Fruit fly (Drosophila melanogaster) whole organism, larva: Measurements from ENCODE around the gene Ret.

Experiments
- noc ChIP-seq: fragments of 200-800 bp; sonication (Bioruptor generic); optimal IDR thresholded peaks from 3 replicates; lab custom pipeline; 2019; ENCODE audit warnings: missing biosample characterization, mild to moderate bottlenecking, missing genetic modification characterization, moderate library complexity

Ret gene

DNA sequence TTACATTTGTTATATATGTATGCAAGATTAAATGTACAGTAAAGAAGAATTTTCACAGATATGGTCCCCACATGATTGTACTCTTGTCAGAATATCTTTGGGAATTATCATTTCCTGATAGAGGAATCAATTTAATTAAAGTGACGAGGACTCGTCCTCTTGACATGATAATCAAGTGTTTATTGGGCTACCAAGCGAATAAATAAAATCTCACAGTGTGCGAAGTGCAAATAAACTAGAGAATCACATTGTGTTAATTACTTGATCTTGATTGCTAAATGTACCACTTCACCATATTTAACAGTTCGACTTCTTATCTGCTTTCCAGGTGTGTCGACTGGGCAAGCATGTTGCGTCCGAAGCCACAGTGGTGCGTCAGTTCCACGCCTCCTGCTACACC is 28.7 kb downstream of the Ret start:
- TF ChIP-seq noc (tag; lab: Kevin White, UChicago) = no peak

DNA sequence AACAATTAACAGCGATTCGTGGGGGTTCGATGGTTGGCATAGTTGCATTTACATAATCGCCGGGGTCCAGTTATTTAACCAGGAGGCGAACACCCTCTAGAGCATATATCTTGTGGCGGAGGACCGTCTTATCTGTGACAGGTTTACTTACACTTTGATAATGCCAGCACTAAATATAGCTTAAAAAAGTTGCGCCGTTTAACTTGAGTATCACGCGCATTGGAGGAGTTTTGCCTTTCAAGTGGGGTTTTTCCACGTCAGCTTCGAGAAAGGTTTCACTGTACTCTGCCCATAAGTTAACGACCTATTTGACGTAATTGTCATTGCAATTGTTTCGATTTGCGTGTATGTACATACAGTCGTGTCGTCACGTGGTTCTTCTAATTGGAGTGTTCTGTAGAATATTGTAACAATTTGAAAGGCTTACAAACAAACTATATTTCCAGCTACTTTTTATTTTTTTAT is 29.4 kb downstream of the Ret start:
- no peak for TF ChIP-seq noc (tag; lab: Kevin White, UChicago)

DNA sequence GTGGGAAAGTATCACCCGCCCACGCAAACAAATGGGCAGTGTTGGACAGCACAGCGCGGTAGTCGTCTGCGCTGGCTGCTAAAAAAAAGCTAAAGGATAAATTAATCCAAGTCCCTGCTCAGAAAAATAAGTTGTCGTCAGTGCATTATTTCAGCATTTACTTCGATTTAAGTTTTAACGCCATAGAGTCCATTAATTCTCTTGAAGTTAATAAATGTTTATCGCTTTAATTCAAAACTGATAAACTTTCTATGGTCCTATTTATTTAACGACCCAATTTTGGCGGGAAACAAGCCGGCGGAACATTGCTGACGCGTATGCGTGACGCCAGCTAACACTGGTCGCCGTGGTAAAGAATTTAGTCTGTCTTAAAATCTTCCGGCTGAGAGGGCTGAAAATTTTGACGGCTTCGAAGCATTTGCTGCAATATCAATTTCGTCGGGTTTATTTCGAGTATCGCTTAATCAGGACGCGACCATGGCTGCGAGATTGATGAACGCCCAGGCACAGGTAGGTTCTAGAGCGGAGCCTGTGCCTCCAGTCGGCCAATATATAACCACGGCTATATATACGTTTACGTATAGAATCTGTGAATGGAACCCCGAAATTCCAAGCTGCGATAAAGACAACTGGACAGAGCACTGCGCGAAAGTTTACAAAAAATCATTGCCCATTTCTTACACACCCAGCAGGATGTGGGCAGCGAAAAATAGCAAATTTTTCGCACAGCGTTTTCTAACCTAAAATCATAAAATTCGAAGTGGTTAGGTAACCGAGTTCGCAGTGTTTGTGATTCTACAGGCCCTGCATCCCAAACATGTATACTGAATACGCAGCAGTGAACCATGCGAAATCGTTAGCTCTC is 30.0 kb downstream of the Ret start, which contains the start of the genes mAcon1, CG43345 and CG43346:
Gene mAcon1, plus strand, starts transcription at position 276 of the 865 bp plus-strand sequence.
Gene CG43345, minus strand, starts transcription at position 287 of the 865 bp plus-strand sequence.
Gene CG43346, minus strand, starts transcription at position 287 of the 865 bp plus-strand sequence.
- TF ChIP-seq noc (tag; lab: Kevin White, UChicago) = peak; percentile 91

DNA sequence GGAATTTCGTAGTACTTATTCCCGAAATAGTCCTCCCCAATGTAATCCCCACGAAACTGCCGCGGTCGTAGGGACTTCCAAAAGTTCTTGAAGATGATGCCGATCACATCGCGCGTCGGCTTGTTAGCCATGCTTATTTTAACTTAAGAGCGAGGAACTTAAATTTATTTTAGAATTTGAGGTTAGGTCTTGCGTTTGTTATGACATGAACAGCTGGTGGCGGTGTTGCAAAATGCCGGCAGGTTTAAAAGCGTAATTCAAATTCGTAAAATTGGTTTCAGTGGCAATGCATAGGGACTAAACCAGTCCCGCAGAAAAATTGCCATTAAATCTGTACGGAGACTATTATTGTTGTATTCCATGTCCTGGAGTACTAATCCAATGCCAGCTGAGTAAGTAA is 32.1 kb downstream of the Ret start:
- peak; percentile 17 for TF ChIP-seq noc (tag; lab: Kevin White, UChicago)

DNA sequence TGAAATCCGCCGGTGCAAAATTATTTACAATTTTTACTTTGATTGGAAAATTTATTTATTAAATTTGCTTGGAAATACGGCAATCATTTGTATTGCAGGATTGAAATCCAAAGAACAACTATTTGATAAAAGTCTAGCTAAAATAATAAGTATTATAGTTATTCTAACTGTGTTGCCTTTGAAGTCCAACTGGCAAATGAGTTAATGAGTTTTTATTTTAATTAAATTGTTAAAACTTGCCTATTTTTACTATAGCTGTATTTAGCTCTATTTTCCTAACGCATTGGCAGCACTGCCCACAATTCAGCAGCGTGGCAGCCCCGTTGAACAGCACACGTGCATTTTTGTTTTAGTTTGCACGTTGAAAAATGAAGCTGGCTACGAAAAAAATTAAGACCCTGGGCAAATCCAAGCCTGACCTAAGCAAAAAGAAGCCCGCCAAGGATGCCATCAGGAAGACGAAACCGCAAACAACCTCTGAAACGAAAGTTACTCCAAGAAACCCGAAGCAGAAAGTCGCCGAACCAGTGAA is 35.2 kb downstream of the Ret start, which contains the start of gene Noc2:
Gene Noc2, plus strand, starts transcription at position 331 of the 532 bp plus-strand sequence.
- no peak for TF ChIP-seq noc (tag; lab: Kevin White, UChicago)

DNA sequence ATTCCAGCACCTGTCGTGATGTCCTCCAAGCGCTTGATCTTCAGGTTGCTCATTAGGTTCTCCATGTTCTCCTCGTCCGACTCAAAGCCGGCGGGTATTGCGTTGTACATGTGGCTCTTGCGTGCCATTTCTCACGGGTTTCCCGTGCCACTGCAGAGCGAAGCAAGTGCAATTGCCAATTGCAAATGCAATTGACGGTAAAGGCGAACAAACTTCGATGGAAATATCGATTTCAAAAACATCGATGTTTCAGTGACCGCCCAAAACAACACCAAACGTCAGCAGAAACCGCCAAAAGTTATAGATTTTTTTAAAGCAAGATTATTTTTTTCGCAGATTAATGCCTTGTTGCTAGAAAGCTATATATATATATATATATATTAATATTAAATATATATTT is 35.7 kb downstream of the Ret start, which contains the start of gene Nbr:
Gene Nbr, minus strand, starts transcription at position 209 of the 400 bp plus-strand sequence.
- no peak for TF ChIP-seq noc (tag; lab: Kevin White, UChicago)

DNA sequence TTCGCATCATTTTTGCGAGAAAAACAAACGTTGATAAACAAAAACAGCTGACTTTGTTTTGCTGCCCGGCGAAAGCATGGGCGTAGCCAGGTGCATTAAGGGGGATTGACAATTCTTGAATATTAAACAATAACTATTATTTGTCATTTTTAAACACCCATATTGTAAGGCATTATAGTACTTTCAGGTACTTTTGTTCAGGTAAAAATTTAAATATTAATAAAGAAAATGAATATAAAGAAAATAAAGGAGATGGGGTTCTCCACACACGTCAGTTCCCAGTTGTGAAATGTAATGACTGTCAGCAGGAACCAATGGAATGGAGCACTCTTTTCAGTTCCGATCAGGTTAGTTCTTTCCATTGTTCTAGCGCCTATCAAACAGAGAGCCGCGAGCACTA is 40.0 kb downstream of the Ret start, which contains the start of the genes Coq3 and Pld3:
Gene Coq3, minus strand, starts transcription at position 58 of the 400 bp plus-strand sequence.
Gene Pld3, plus strand, starts transcription at position 294 of the 400 bp plus-strand sequence.
- peak; percentile 96 for TF ChIP-seq noc (tag; lab: Kevin White, UChicago)

DNA sequence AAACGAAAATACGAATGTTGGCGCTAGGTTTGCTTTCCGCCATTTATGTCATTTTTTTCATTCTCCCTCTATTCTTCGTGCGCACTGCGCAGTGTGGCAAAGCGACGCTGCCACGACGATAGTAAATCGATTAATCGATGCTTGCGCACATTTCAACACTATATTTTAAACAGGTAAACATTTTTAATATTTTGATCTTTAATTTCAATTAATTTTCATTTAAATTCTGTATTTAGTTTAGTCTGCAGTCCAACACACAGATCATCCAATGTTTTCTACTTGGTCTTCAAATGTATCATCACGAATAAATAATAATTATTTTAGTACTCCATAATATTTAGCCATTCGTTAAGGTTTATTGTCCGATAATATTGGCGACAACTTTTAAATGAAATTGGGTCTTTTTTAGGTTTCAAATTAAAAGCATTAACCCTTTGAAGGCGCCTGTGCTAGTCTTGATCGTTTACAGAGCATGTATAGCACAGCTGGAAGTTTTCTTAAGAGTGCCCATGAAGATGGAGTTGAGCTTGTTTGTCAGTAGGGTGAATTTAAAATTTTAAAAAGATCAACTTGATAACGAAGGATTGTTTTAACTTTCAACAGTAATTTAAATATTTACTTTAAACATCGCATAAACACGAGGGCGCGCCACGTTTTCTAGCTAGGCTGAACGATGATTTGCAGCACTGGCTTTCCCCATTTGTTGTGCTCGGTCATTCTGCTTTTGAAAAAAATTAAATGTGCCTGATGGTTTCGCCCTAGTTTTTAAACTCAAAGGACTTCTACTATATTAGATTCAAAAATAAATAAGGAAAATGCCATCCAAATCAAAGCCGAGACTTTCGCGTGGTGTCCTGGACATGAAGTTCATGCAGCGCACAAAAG is 42.2 kb downstream of the Ret start, which contains the start of the genes Mpp6 and E2f2:
Gene Mpp6, plus strand, starts transcription at position 133 of the 885 bp plus-strand sequence.
Gene E2f2, minus strand, starts transcription at position 594 of the 885 bp plus-strand sequence.
- TF ChIP-seq noc (tag; lab: Kevin White, UChicago) = no peak

DNA sequence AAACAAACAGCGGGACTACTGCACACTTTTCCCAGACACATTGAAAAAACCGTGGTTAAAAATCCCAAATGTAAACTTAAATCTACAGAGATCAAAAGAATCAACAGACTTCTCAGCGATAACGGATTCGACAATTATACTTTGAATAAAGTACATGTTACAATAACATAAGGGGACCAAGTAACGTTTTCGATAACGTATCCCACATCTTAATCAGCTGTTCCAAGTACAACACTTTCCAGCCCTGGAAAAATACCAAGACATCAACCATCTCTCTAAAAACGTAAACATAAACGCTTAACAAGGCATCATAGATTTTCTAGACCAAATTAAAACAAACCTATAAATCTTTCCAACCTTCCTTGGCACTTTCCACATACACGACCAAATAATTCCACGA is 44.7 kb downstream of the Ret start:
- TF ChIP-seq noc (tag; lab: Kevin White, UChicago) = no peak

DNA sequence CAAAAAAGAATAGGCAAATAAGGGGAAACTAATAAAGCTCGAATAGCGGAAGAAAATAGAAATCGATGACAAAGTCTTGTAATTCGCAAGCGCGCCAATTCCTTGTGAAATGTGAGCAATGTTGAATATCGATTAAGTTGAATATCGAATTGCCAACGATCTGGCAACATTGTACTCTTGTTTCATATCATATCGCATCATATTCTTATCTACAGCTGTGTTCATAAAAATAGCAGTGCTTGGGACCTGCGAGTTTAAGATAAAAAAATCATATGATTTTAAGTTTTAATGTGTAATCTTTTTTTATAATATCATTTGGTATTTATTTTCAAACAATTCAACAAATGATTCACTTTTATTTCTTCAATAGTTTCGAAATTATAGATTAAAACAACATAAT is 49.5 kb downstream of the Ret start:
- no peak for TF ChIP-seq noc (tag; lab: Kevin White, UChicago)

DNA sequence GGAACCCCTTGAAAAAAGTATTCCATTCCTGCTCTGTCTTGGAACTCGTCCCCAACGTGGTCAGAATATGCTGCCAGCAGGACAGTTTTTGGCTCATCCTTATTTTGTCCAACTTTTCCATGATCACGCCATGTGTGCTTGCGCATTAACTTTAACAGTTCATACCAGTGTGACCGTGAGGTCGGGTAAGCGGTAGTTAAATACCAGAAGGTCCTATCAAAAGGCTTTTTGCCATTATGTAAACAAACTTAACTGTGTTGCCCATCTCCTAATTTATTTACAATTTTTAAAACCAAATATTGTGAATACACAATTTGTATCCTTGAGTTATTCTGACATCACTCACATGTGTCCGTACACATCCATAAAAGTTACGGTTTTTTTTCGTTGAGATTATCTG is 50.3 kb downstream of the Ret start, which contains the start of gene del:
Gene del, minus strand, starts transcription at position 305 of the 400 bp plus-strand sequence.
- no peak for TF ChIP-seq noc (tag; lab: Kevin White, UChicago)

DNA sequence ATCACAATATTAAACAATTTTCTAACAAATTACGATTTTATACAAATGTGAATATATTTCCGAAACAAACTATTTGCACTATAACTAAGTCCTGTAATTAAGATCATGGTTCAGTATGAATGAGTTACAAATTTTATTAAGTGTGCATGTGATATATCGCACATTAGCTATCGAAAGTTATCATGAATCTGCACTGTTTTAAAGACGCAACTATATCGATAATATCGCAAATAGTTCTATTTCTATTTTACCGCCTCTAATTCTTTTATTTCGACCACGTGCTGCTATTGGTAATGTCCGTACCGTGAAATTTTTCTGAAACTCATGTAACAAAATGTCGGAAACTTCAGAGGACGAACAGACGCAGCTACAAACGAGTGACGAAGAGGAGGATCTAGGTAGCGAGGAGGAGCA is 55.6 kb downstream of the Ret start, which contains the start of gene pths:
Gene pths, plus strand, starts transcription at position 258 of the 414 bp plus-strand sequence.
- no peak for TF ChIP-seq noc (tag; lab: Kevin White, UChicago)

DNA sequence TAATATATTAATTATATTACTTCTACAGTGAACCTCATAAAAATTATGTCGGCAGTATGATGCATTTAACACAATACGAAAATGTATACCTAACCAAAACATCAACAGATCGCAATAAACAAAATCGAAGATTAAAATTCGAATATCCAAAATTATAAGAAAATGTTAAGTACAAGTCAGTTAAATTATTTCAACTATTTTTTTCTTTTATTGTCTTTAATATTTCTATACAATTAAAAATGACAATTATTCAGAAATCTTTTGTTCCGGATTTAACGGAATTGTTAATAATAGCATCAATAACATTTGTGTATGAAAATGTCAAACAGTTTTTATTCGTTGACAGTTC is 56.1 kb downstream of the Ret start:
- TF ChIP-seq noc (tag; lab: Kevin White, UChicago) = no peak

DNA sequence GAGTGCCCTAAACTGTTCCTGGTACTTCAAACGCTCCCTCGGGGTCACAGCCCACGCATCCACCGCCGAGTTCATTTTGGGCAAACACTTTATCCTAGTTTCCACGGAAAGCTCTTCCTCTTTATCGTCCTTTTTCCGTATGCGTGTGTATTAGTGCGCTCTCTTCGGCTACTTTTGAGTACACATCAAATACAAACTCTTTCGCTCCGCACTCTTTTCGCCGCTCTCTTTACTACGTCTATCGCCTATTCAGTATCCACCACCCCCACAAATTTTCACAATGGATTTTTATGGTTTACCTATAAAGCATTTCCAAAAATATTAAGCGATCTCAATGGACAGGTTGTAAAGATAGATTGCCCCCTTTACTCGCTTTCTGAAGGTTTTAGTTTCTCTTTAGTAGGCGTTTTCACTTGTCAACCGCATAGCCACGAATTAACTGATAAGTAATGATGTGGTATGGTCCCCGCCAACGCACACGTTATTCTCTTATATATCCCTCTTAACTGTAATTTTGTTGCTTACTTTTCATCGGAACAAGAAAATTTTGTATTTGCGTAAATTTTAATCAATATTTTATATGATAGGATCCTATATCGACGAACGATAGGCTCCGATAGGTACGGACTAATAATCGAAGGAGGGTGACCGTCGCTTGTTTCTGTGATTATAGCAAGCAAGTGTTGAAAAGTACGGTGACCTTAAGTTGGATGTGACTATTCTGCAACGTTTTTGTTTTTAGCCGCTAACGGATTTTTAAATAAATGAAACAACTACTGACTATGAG is 56.7 kb downstream of the Ret start, which contains the start of gene Dap160:
Gene Dap160, minus strand, starts transcription at position 634 of the 787 bp plus-strand sequence.
- no peak for TF ChIP-seq noc (tag; lab: Kevin White, UChicago)
